Worm (Caenorhabditis elegans) whole organism, L2 larva: ENCODE results near the gene srz-18.

Source experiments
- ZK546.5 ChIP-seq: sonication (generic microtip); optimal IDR thresholded peaks from 2 replicates; lab custom pipeline; 2017; ENCODE audit warnings: missing biosample characterization, missing genetic modification characterization
- aly-2 ChIP-seq: fragments of 150-350 bp; optimal IDR thresholded peaks from 2 replicates; lab custom pipeline; 2014; ENCODE audit warnings: missing biosample characterization, missing genetic modification characterization
- ama-1 ChIP-seq: fragments of 150-350 bp; optimal IDR thresholded peaks from 2 replicates; lab custom pipeline; 2018; ENCODE audit warnings: inconsistent platforms
- blmp-1 ChIP-seq: sonication (generic microtip); optimal IDR thresholded peaks from 2 replicates; lab custom pipeline; 2017; ENCODE audit warnings: missing genetic modification characterization, mild to moderate bottlenecking, missing compliant biosample characterization, antibody characterized with exemption, moderate library complexity; ENCODE audit not compliant: insufficient read depth
- elt-3 ChIP-seq: sonication (generic microtip); optimal IDR thresholded peaks from 2 replicates; lab custom pipeline; 2017; ENCODE audit warnings: missing biosample characterization, missing genetic modification characterization
- fos-1 ChIP-seq: fragments of 150-350 bp; optimal IDR thresholded peaks from 2 replicates; lab custom pipeline; 2014; ENCODE audit warnings: missing biosample characterization, missing genetic modification characterization
- lin-13 ChIP-seq: fragments of 150-350 bp; optimal IDR thresholded peaks from 2 replicates; lab custom pipeline; 2014; ENCODE audit warnings: missing biosample characterization, missing genetic modification reagents, missing genetic modification characterization
- lin-39 ChIP-seq: fragments of 150-350 bp; optimal IDR thresholded peaks from 2 replicates; lab custom pipeline; 2014; ENCODE audit warnings: missing biosample characterization, missing genetic modification reagents, missing genetic modification characterization
- nhr-12 ChIP-seq: fragments of 150-350 bp; optimal IDR thresholded peaks from 2 replicates; lab custom pipeline; 2014; ENCODE audit warnings: missing biosample characterization, missing genetic modification characterization
- nhr-237 ChIP-seq: fragments of 150-350 bp; optimal IDR thresholded peaks from 2 replicates; lab custom pipeline; 2014; ENCODE audit warnings: missing biosample characterization, missing genetic modification characterization
- unc-39 ChIP-seq: fragments of 150-350 bp; optimal IDR thresholded peaks from 2 replicates; lab custom pipeline; 2014; ENCODE audit warnings: missing biosample characterization, missing genetic modification characterization
- ztf-4 ChIP-seq: fragments of 150-350 bp; optimal IDR thresholded peaks from 2 replicates; lab custom pipeline; 2014; ENCODE audit warnings: missing biosample characterization, missing genetic modification characterization

DNA sequence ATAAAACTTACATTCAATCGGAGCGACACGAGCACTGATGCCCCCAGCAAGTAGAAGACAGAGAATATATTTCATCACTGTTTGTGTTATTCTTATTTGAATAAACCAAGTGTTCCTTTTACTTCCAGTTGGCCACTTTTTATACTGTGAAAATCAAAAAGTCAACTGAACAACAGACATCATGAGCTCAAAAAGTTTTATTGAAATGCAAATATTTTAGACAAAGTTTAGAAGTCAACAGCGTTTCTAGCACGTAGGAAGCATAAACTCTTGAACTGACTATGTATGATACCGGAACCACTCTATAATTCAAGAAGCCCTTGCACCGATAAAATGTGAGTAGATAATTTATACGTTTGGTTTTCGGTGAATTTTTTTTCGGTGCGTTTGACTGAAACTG, 4.7 kb downstream of the srz-18 start, which contains the start of gene F46B3.14:
- TF ChIP-seq ZK546.5 (tag; lab: Kevin White, UChicago) (no peak), ztf-4 (tag; lab: Kevin White, UChicago) (no peak), fos-1 (tag; lab: Kevin White, UChicago) (no peak), nhr-12 (tag; lab: Kevin White, UChicago) (no peak), blmp-1 (tag; lab: Kevin White, UChicago) (no peak), lin-39 (tag; lab: Kevin White, UChicago) (no peak), lin-13 (GFP tag; lab: Kevin White, UChicago) (no peak), nhr-237 (no peak), elt-3 (tag; lab: Kevin White, UChicago) (no peak), unc-39 (tag; lab: Kevin White, UChicago) (no peak), ama-1 (lab: Kevin White, UChicago) (no peak), aly-2 (tag; lab: Kevin White, UChicago) (no peak)
